Worm (Caenorhabditis elegans) whole organism, mixed stage, embryonic: ENCODE data around the gene T02G5.14.
A peak's percentile ranks its signal among the peaks of the same experiment; 100 is the strongest.

Source experiments
- bed-3 ChIP-seq: fragments of 200-800 bp; sonication (Bioruptor generic); optimal IDR thresholded peaks from 3 replicates; lab custom pipeline; 2018; ENCODE audit warnings: mild to moderate bottlenecking, missing genetic modification characterization, moderate library complexity, missing compliant biosample characterization
- elt-3 ChIP-seq: fragments of 150-350 bp; optimal IDR thresholded peaks from 2 replicates; lab custom pipeline; 2014; ENCODE audit warnings: missing biosample characterization, missing genetic modification characterization
- lsy-2 ChIP-seq: fragments of 150-350 bp; optimal IDR thresholded peaks from 2 replicates; lab custom pipeline; 2014; ENCODE audit warnings: missing biosample characterization, missing genetic modification characterization
- mab-5 ChIP-seq: fragments of 150-350 bp; optimal IDR thresholded peaks from 2 replicates; lab custom pipeline; 2014; ENCODE audit warnings: missing biosample characterization, missing genetic modification characterization
- mls-2 ChIP-seq: sonication (generic microtip); optimal IDR thresholded peaks from 2 replicates; lab custom pipeline; 2016; ENCODE audit warnings: mild to moderate bottlenecking, missing genetic modification characterization, moderate library complexity, missing compliant biosample characterization
- nhr-2 ChIP-seq: fragments of 150-350 bp; optimal IDR thresholded peaks from 2 replicates; lab custom pipeline; 2014; ENCODE audit warnings: missing biosample characterization, missing genetic modification characterization
- nhr-76 ChIP-seq: sonication (generic microtip); optimal IDR thresholded peaks from 2 replicates; lab custom pipeline; 2017; ENCODE audit warnings: missing biosample characterization, missing genetic modification characterization
- pha-4 ChIP-seq: fragments of 150-350 bp; optimal IDR thresholded peaks from 2 replicates; lab custom pipeline; 2018; ENCODE audit warnings: missing biosample characterization, missing genetic modification reagents, missing genetic modification characterization
- snpc-4 ChIP-seq: fragments of 150-350 bp; optimal IDR thresholded peaks from 2 replicates; lab custom pipeline; 2014; ENCODE audit warnings: missing biosample characterization, missing genetic modification characterization
- sptf-1 ChIP-seq: sonication (generic microtip); optimal IDR thresholded peaks from 2 replicates; lab custom pipeline; 2017; ENCODE audit warnings: mild to moderate bottlenecking, missing genetic modification characterization, moderate library complexity, missing compliant biosample characterization
- unc-39 ChIP-seq: fragments of 150-350 bp; optimal IDR thresholded peaks from 2 replicates; lab custom pipeline; 2014; ENCODE audit warnings: missing biosample characterization, missing genetic modification characterization
- unc-62 ChIP-seq: fragments of 150-350 bp; optimal IDR thresholded peaks from 2 replicates; lab custom pipeline; 2014; ENCODE audit warnings: missing biosample characterization, missing genetic modification reagents, missing genetic modification characterization

ce11 chrII:7131871-7132693 is 48.0 kb downstream of the T02G5.14 start, which contains the start of the genes T07F8.4 and gld-3:
- TF ChIP-seq nhr-76 (tag; lab: Kevin White, UChicago) (no peak), unc-62 (no peak), elt-3 (tag; lab: Kevin White, UChicago) (no peak), bed-3 (GFP tag; lab: Kevin White, UChicago) (no peak), unc-39 (tag; lab: Kevin White, UChicago) (no peak), lsy-2 (tag; lab: Kevin White, UChicago) (peak; percentile 93), mab-5 (tag; lab: Kevin White, UChicago) (no peak), sptf-1 (tag; lab: Kevin White, UChicago) (peak; percentile 42), snpc-4 (tag; lab: Kevin White, UChicago) (no peak), mls-2 (tag; lab: Kevin White, UChicago) (no peak), pha-4 (tag; lab: Kevin White, UChicago) (no peak), nhr-2 (tag; lab: Kevin White, UChicago) (no peak)
